Worm (Caenorhabditis elegans) whole organism, L3 larva: ENCODE results near the gene spch-1.

Experiments
- ZK546.5 ChIP-seq: sonication (generic microtip); optimal IDR thresholded peaks from 2 replicates; lab custom pipeline; 2017; ENCODE audit warnings: missing biosample characterization, missing genetic modification characterization
- elt-3 ChIP-seq, 3 experiments: fragments of 150-350 bp in 1 of 3; sonication (generic microtip) in 2 of 3; optimal IDR thresholded peaks; 2 replicates in 2 of 3; 4 replicates in 1 of 3; lab custom pipeline; 2014 to 2017; ENCODE audit warnings: missing biosample characterization in 3 of 3, missing genetic modification characterization in 3 of 3
- lin-39 ChIP-seq: fragments of 150-350 bp; optimal IDR thresholded peaks from 2 replicates; lab custom pipeline; 2018; ENCODE audit warnings: missing biosample characterization, missing genetic modification reagents, missing genetic modification characterization
- mdl-1 ChIP-seq: fragments of 150-350 bp; optimal IDR thresholded peaks from 2 replicates; lab custom pipeline; 2014; ENCODE audit warnings: missing biosample characterization, missing genetic modification characterization
- nhr-76 ChIP-seq: fragments of 150-350 bp; sonication (generic microtip); optimal IDR thresholded peaks from 5 replicates; lab custom pipeline; 2014; ENCODE audit warnings: missing biosample characterization, missing genetic modification characterization
- unc-62 ChIP-seq: fragments of 150-350 bp; sonication (generic microtip); optimal IDR thresholded peaks from 4 replicates; lab custom pipeline; 2014; ENCODE audit warnings: missing biosample characterization, missing genetic modification reagents, missing genetic modification characterization

ce11 chrIV:10141930-10142505, 30.7 kb upstream of the spch-1 start, which contains the start of the genes gst-2, gst-4 and dhs-12:
- TF ChIP-seq ZK546.5 (tag; lab: Kevin White, UChicago) (no peak), mdl-1 (tag; lab: Kevin White, UChicago) (no peak), nhr-76 (tag; lab: Kevin White, UChicago) (no peak), unc-62 (GFP tag; lab: Kevin White, UChicago) (no peak), lin-39 (no peak), elt-3 (tag; optimal IDR thresholded peaks at IDR 0.05; lab: Kevin White, UChicago) (no peak)
